Fruit fly (Drosophila melanogaster) whole organism, embryonic: ENCODE data around the gene MED15.

Experiments
- Asciz ChIP-seq: fragments of 200-800 bp; sonication (Bioruptor generic); optimal IDR thresholded peaks from 2 replicates; lab custom pipeline; 2017; ENCODE audit warnings: missing biosample characterization, mild to moderate bottlenecking, missing genetic modification characterization, missing genetic modification reagents
- B-H1 ChIP-seq: fragments of 200-800 bp; sonication (Bioruptor generic); IDR thresholded peaks from 3 replicates; pipeline ENCODE4 v1.3.6; 2022; ENCODE audit warnings: missing biosample characterization, missing genetic modification characterization
- BtbVII ChIP-seq: fragments of 200-800 bp; sonication (Bioruptor generic); optimal IDR thresholded peaks from 3 replicates; lab custom pipeline; 2017; ENCODE audit warnings: missing biosample characterization, mild to moderate bottlenecking, missing genetic modification characterization
- CG10543 ChIP-seq: fragments of 200-800 bp; sonication (Bioruptor generic); optimal IDR thresholded peaks from 3 replicates; lab custom pipeline; 2017; ENCODE audit warnings: missing biosample characterization, mild to moderate bottlenecking, missing genetic modification characterization, moderate library complexity
- CG12236 ChIP-seq: fragments of 200-800 bp; sonication (Bioruptor generic); optimal IDR thresholded peaks from 2 replicates; lab custom pipeline; 2016; ENCODE audit warnings: missing biosample characterization, missing genetic modification characterization
- CG12299 ChIP-seq: fragments of 200-800 bp; sonication (Bioruptor generic); optimal IDR thresholded peaks from 2 replicates; lab custom pipeline; 2018; ENCODE audit warnings: missing biosample characterization, mild to moderate bottlenecking, missing genetic modification characterization
- CG1233 ChIP-seq: fragments of 200-800 bp; sonication (Bioruptor generic); optimal IDR thresholded peaks from 4 replicates; lab custom pipeline; 2018; ENCODE audit warnings: missing biosample characterization, mild to moderate bottlenecking, missing genetic modification characterization
- CG12659 ChIP-seq: fragments of 200-800 bp; sonication (Bioruptor generic); optimal IDR thresholded peaks from 3 replicates; lab custom pipeline; 2017; ENCODE audit warnings: mild to moderate bottlenecking, missing biosample characterization, missing genetic modification reagents, missing genetic modification characterization
- CG12769 ChIP-seq: fragments of 200-800 bp; sonication (Bioruptor generic); optimal IDR thresholded peaks from 2 replicates; lab custom pipeline; 2019; ENCODE audit warnings: missing biosample characterization, mild to moderate bottlenecking, missing genetic modification characterization, moderate library complexity
- CG13287 ChIP-seq: fragments of 200-800 bp; sonication (Bioruptor generic); IDR thresholded peaks from 2 replicates; pipeline ENCODE4 v1.3.6; 2022; ENCODE audit warnings: missing biosample characterization, missing genetic modification characterization; ENCODE audit not compliant: partially characterized antibody
- CG13894 ChIP-seq: fragments of 200-800 bp; sonication (Bioruptor generic); optimal IDR thresholded peaks from 3 replicates; lab custom pipeline; 2018; ENCODE audit warnings: missing biosample characterization, mild to moderate bottlenecking, missing genetic modification characterization, moderate library complexity
- CG17912 ChIP-seq: fragments of 200-800 bp; sonication (Bioruptor generic); optimal IDR thresholded peaks from 2 replicates; lab custom pipeline; 2018; ENCODE audit warnings: missing biosample characterization, mild to moderate bottlenecking, missing genetic modification characterization
- CG2129 ChIP-seq: fragments of 200-800 bp; sonication (Bioruptor generic); IDR thresholded peaks from 2 replicates; pipeline ENCODE4 v1.3.6; 2022; ENCODE audit warnings: missing biosample characterization, missing genetic modification characterization; ENCODE audit not compliant: partially characterized antibody
- CG32767 ChIP-seq: fragments of 200-800 bp; sonication (Bioruptor generic); IDR thresholded peaks from 2 replicates; pipeline ENCODE4 v1.3.6; 2022; ENCODE audit warnings: missing biosample characterization, missing genetic modification characterization
- CG33557 ChIP-seq: fragments of 200-800 bp; sonication (Bioruptor generic); optimal IDR thresholded peaks from 2 replicates; lab custom pipeline; 2019; ENCODE audit warnings: missing biosample characterization, mild to moderate bottlenecking, missing genetic modification characterization, moderate library complexity
- CG34224 ChIP-seq: fragments of 200-800 bp; sonication (Bioruptor generic); IDR thresholded peaks from 3 replicates; pipeline ENCODE4 v1.3.6; 2022; ENCODE audit warnings: missing biosample characterization, missing genetic modification characterization; ENCODE audit not compliant: partially characterized antibody
- CG34422 ChIP-seq: fragments of 200-800 bp; sonication (Bioruptor generic); IDR thresholded peaks from 3 replicates; pipeline ENCODE4 v1.3.6; 2022; ENCODE audit warnings: missing biosample characterization, missing genetic modification characterization
- CG3726 ChIP-seq: fragments of 200-800 bp; sonication (Bioruptor generic); IDR thresholded peaks from 3 replicates; pipeline ENCODE4, ENCODE4 v1.3.6; 2022; ENCODE audit warnings: missing biosample characterization, missing genetic modification characterization
- CG4730 ChIP-seq: fragments of 200-800 bp; sonication (Bioruptor generic); IDR thresholded peaks from 2 replicates; pipeline ENCODE4 v1.3.6; 2022; ENCODE audit warnings: missing biosample characterization, missing genetic modification characterization
- CG6854 ChIP-seq: fragments of 200-800 bp; sonication (Bioruptor generic); optimal IDR thresholded peaks from 3 replicates; lab custom pipeline; 2017; ENCODE audit warnings: missing biosample characterization, mild to moderate bottlenecking, missing genetic modification characterization
- CG7987 ChIP-seq: fragments of 200-800 bp; sonication (Bioruptor generic); optimal IDR thresholded peaks from 2 replicates; lab custom pipeline; 2018; ENCODE audit warnings: missing biosample characterization, mild to moderate bottlenecking, missing genetic modification characterization, moderate library complexity
- CG8388 ChIP-seq: fragments of 200-800 bp; sonication (Bioruptor generic); optimal IDR thresholded peaks from 2 replicates; lab custom pipeline; 2019; ENCODE audit warnings: missing biosample characterization, mild to moderate bottlenecking, missing genetic modification characterization, moderate library complexity
- CG8765 ChIP-seq: fragments of 200-800 bp; sonication (Bioruptor generic); IDR thresholded peaks from 2 replicates; pipeline ENCODE4 v1.3.6; 2022; ENCODE audit warnings: missing biosample characterization, missing genetic modification characterization
- Dref ChIP-seq: fragments of 200-800 bp; sonication (Bioruptor generic); IDR thresholded peaks from 2 replicates; pipeline ENCODE4 v1.3.6; 2022; ENCODE audit warnings: missing biosample characterization, missing genetic modification characterization
- Fer3 ChIP-seq: fragments of 200-800 bp; sonication (Bioruptor generic); optimal IDR thresholded peaks from 2 replicates; lab custom pipeline; 2018; ENCODE audit warnings: missing biosample characterization, mild to moderate bottlenecking, missing genetic modification characterization, moderate library complexity
- HHEX ChIP-seq: fragments of 200-800 bp; sonication (Bioruptor generic); optimal IDR thresholded peaks from 3 replicates; lab custom pipeline; 2017; ENCODE audit warnings: missing biosample characterization, mild to moderate bottlenecking, missing genetic modification characterization, missing genetic modification reagents
- Lhr ChIP-seq: fragments of 200-800 bp; sonication (Bioruptor generic); optimal IDR thresholded peaks from 3 replicates; lab custom pipeline; 2017; ENCODE audit warnings: mild to moderate bottlenecking, missing biosample characterization, missing genetic modification reagents, missing genetic modification characterization
- Med ChIP-seq: fragments of 200-800 bp; sonication (Bioruptor generic); peaks from one replicate; lab custom pipeline; 2016; ENCODE audit warnings: missing biosample characterization, missing genetic modification characterization, mild to moderate bottlenecking, inconsistent platforms, moderate library complexity
- Poxn ChIP-seq: fragments of 200-800 bp; sonication (Bioruptor generic); IDR thresholded peaks from 2 replicates; pipeline ENCODE4 v1.3.6; 2022; ENCODE audit warnings: missing biosample characterization, missing genetic modification characterization
- Ssrp ChIP-seq: fragments of 200-800 bp; sonication (Bioruptor generic); optimal IDR thresholded peaks from 2 replicates; lab custom pipeline; 2018; ENCODE audit warnings: missing biosample characterization, mild to moderate bottlenecking, missing genetic modification characterization, moderate library complexity
- TFAM ChIP-seq: fragments of 200-800 bp; sonication (Bioruptor generic); optimal IDR thresholded peaks from 2 replicates; lab custom pipeline; 2017; ENCODE audit warnings: missing biosample characterization, missing genetic modification characterization, inconsistent platforms
- bcd ChIP-seq: fragments of 200-800 bp; sonication (Bioruptor generic); optimal IDR thresholded peaks from 2 replicates; lab custom pipeline; 2017; ENCODE audit warnings: missing biosample characterization, mild to moderate bottlenecking, missing genetic modification characterization
- br ChIP-seq: fragments of >200 bp; optimal IDR thresholded peaks from 2 replicates; lab custom pipeline; 2017
- dimm ChIP-seq: fragments of 200-800 bp; sonication (Bioruptor generic); IDR thresholded peaks from 2 replicates; pipeline ENCODE4 v1.3.6; 2022; ENCODE audit warnings: missing biosample characterization, missing genetic modification characterization
- dmrt11E ChIP-seq: fragments of 200-800 bp; sonication (Bioruptor generic); optimal IDR thresholded peaks from 3 replicates; lab custom pipeline; 2018; ENCODE audit warnings: missing biosample characterization, mild to moderate bottlenecking, missing genetic modification characterization, moderate library complexity
- fd96Cb ChIP-seq: fragments of 200-800 bp; sonication (Bioruptor generic); optimal IDR thresholded peaks from 2 replicates; lab custom pipeline; 2018; ENCODE audit warnings: missing biosample characterization, mild to moderate bottlenecking, missing genetic modification characterization, moderate library complexity
- gem ChIP-seq: fragments of 200-800 bp; sonication (Bioruptor generic); optimal IDR thresholded peaks from 2 replicates; lab custom pipeline; 2019; ENCODE audit warnings: missing biosample characterization, mild to moderate bottlenecking, missing genetic modification characterization, moderate library complexity
- gsb-n ChIP-seq: fragments of 200-800 bp; sonication (Bioruptor generic); optimal IDR thresholded peaks from 3 replicates; lab custom pipeline; 2018; ENCODE audit warnings: missing biosample characterization, mild to moderate bottlenecking, missing genetic modification characterization
- hbn ChIP-seq: fragments of 200-800 bp; sonication (Bioruptor generic); IDR thresholded peaks from 2 replicates; pipeline ENCODE4 v1.3.6; 2022; ENCODE audit warnings: missing biosample characterization, missing genetic modification characterization; ENCODE audit not compliant: partially characterized antibody
- jumu ChIP-seq: fragments of 200-800 bp; sonication (Bioruptor generic); optimal IDR thresholded peaks from 3 replicates; lab custom pipeline; 2016; ENCODE audit warnings: missing biosample characterization, missing genetic modification characterization
- maf-S ChIP-seq: fragments of 200-800 bp; sonication (Bioruptor generic); optimal IDR thresholded peaks from 2 replicates; lab custom pipeline; 2016; ENCODE audit warnings: missing biosample characterization, missing genetic modification characterization
- nom ChIP-seq: fragments of 200-800 bp; sonication (Bioruptor generic); optimal IDR thresholded peaks from 2 replicates; lab custom pipeline; 2017; ENCODE audit warnings: missing biosample characterization, missing genetic modification characterization, mild to moderate bottlenecking, moderate library complexity, missing genetic modification reagents
- phol ChIP-seq: fragments of 200-800 bp; sonication (Bioruptor generic); optimal IDR thresholded peaks from 3 replicates; lab custom pipeline; 2018; ENCODE audit warnings: missing biosample characterization, mild to moderate bottlenecking, missing genetic modification characterization, moderate library complexity
- pnt ChIP-seq: fragments of 200-800 bp; sonication (Bioruptor generic); optimal IDR thresholded peaks from 3 replicates; lab custom pipeline; 2016; ENCODE audit warnings: missing biosample characterization, missing genetic modification characterization
- psq ChIP-seq: fragments of 200-800 bp; sonication (Bioruptor generic); optimal IDR thresholded peaks from 2 replicates; lab custom pipeline; 2017; ENCODE audit warnings: missing biosample characterization, missing genetic modification characterization
- tgo ChIP-seq: fragments of 200-800 bp; sonication (Bioruptor generic); IDR thresholded peaks from 3 replicates; pipeline ENCODE4 v1.3.6; 2022; ENCODE audit warnings: missing biosample characterization, missing genetic modification characterization
- tx ChIP-seq: fragments of 200-800 bp; sonication (Bioruptor generic); optimal IDR thresholded peaks from 2 replicates; lab custom pipeline; 2016; ENCODE audit warnings: missing biosample characterization, missing genetic modification characterization
- zen2 ChIP-seq: fragments of 200-800 bp; sonication (Bioruptor generic); IDR thresholded peaks from 3 replicates; pipeline ENCODE4 v1.3.6; 2022; ENCODE audit warnings: missing biosample characterization, missing genetic modification characterization; ENCODE audit not compliant: partially characterized antibody

The MED15 gene

dm6 chr2L:441927-442691 lies 30.7 kb upstream of the MED15 start (continued):
- TF ChIP-seq CG7987 (GFP tag; lab: Kevin White, UChicago) (peak; percentile 25), CG4730 (peak; percentile 58), bcd (GFP tag; lab: Kevin White, UChicago) (peak; percentile 70), CG13894 (no peak), Med (peak; percentile 94), Ssrp (tag; lab: Kevin White, UChicago) (peak; percentile 76), Fer3 (peak; percentile 61), CG17912 (GFP tag; lab: Kevin White, UChicago) (no peak), CG33557 (peak; percentile 59), CG12769 (tag; lab: Kevin White, UChicago) (peak; percentile 80), psq (GFP tag; lab: Kevin White, UChicago) (peak; percentile 66), CG13287 (GFP tag; lab: Robert Waterston, UW) (no peak), Asciz (GFP tag; lab: Kevin White, UChicago) (peak; percentile 79), CG10543 (GFP tag; lab: Kevin White, UChicago) (peak; percentile 69), CG2129 (GFP tag; lab: Robert Waterston, UW) (no peak), gem (no peak), br (lab: Kevin White, UChicago) (no peak), zen2 (GFP tag; lab: Robert Waterston, UW) (no peak), CG12236 (GFP tag; lab: Kevin White, UChicago) (peak; percentile 91), B-H1 (GFP tag; lab: Robert Waterston, UW) (peak; percentile 64; the same call in 2 of the 3 replicates), HHEX (GFP tag; lab: Kevin White, UChicago) (peak; percentile 71), dmrt11E (tag; lab: Kevin White, UChicago) (peak; percentile 90), CG12299 (peak; percentile 10), pnt (GFP tag; lab: Kevin White, UChicago) (peak; percentile 90), BtbVII (GFP tag; lab: Kevin White, UChicago) (peak; percentile 27), maf-S (peak; percentile 67), Dref (GFP tag; lab: Robert Waterston, UW) (0 out of 2 replicates have a peak, but pooled peaks have one; percentile 23), CG1233 (GFP tag; lab: Kevin White, UChicago) (peak; percentile 69), hbn (GFP tag; lab: Robert Waterston, UW) (no peak), CG12659 (GFP tag; lab: Kevin White, UChicago) (peak; percentile 64), CG34422 (peak; percentile 87), jumu (GFP tag; lab: Kevin White, UChicago) (peak; percentile 81), TFAM (peak; percentile 12), dimm (peak; percentile 35; the same call in 1 of the 2 replicates), tgo (GFP tag; lab: Robert Waterston, UW) (peak; percentile 72), CG8388 (GFP tag; lab: Kevin White, UChicago) (peak; percentile 78), CG3726 (GFP tag; lab: Robert Waterston, UW) (peak; percentile 75; the same call in 2 of the 3 replicates), CG34224 (GFP tag; lab: Robert Waterston, UW) (no peak), CG8765 (GFP tag; lab: Robert Waterston, UW) (peak; percentile 84), phol (tag; lab: Kevin White, UChicago) (peak; percentile 88), tx (GFP tag; lab: Kevin White, UChicago) (peak; percentile 50), gsb-n (tag; lab: Kevin White, UChicago) (peak; percentile 86), Poxn (no peak), CG6854 (GFP tag; lab: Kevin White, UChicago) (peak; percentile 42), nom (peak; percentile 91), fd96Cb (tag; lab: Kevin White, UChicago) (peak; percentile 89), CG32767 (GFP tag; lab: Robert Waterston, UW) (peak; percentile 73; the same call in 1 of the 2 replicates), Lhr (GFP tag; lab: Kevin White, UChicago) (no peak)
